Fruit fly (Drosophila melanogaster): Measurements from ENCODE around the gene CG10077.
A peak's percentile ranks its signal among the peaks of the same experiment; 100 is the strongest.

The CG10077 gene

DNA sequence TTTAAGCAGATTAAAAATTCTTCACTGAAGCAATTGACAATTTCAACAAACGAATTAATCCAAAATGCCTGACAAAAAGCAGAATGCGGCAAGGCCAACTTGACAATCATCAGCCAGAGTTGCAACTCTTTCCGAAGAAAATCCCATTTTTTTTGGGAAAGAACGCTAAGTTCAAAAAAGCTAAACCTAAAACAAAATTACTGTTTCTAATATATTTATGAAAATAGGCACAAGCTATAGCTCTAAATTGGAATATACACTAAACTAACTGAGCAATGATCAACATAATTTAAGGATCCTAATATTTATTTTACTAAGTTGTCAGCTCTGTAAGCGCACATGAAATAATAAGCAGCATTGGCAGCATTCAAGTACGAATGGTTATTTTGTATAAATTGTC is 16.7 kb upstream of the CG10077 start, which contains the start of gene CG10063:
Gene CG10063, minus strand, starts transcription at position 101 of the 400 bp plus-strand sequence.
- TF ChIP-seq CG6808 (GFP tag; optimal IDR thresholded peaks at IDR 0.05) (peak; percentile 75), CG8319 (GFP tag; optimal IDR thresholded peaks at IDR 0.05) (no peak)

DNA sequence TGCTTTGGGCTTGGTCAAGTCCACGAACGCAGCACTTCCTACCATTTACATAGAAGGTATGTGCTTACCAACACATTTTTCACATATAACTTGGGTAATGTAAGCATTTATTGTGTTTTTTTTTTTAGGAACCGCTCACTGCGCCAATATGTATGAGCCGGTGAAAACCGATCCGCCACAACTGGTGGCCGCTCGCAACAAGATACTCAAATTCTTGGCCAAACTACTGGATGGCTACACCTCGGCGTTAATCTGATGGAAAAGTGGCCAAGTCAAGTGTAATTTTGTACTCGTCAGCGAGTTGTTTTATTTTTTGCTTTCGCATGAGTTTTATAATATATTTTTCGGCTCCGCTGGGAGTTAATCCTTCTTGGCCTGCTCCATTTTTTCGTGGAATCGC is 15.6 kb upstream of the CG10077 start:
- TF ChIP-seq CG15336 (GFP tag; IDR thresholded peaks at IDR 0.05), result no peak
- TF ChIP-seq Hr38 (GFP tag; optimal IDR thresholded peaks at IDR 0.05), result no peak
- TF ChIP-seq CG11762 (GFP tag; optimal IDR thresholded peaks at IDR 0.05; ENCODE audit: insufficient read depth), result no peak
- no peak for TF ChIP-seq Eip75B (GFP tag; optimal IDR thresholded peaks at IDR 0.05)
- TF ChIP-seq CG8632 (GFP tag; optimal IDR thresholded peaks at IDR 0.05), result no peak
- TF ChIP-seq OdsH (GFP tag; optimal IDR thresholded peaks at IDR 0.05), result no peak
- no peak for TF ChIP-seq CG6808 (GFP tag; optimal IDR thresholded peaks at IDR 0.05)
- no peak for TF ChIP-seq CG4318 (GFP tag; optimal IDR thresholded peaks at IDR 0.05)
- no peak for TF ChIP-seq Hr4 (GFP tag; optimal IDR thresholded peaks at IDR 0.05)
- TF ChIP-seq dac (GFP tag; optimal IDR thresholded peaks at IDR 0.05), result no peak
- no peak for TF ChIP-seq Met (GFP tag; optimal IDR thresholded peaks at IDR 0.05)
- no peak for TF ChIP-seq fd59A (GFP tag; optimal IDR thresholded peaks at IDR 0.05)
- no peak for TF ChIP-seq CG6163 (GFP tag; IDR thresholded peaks at IDR 0.05)
- no peak for TF ChIP-seq CG1621 (tag; optimal IDR thresholded peaks at IDR 0.05)
- no peak for TF ChIP-seq CG3032 (tag; optimal IDR thresholded peaks at IDR 0.05)
- no peak for TF ChIP-seq CG31627 (GFP tag; optimal IDR thresholded peaks at IDR 0.05)
- no peak for TF ChIP-seq Blimp-1 (GFP tag; optimal IDR thresholded peaks at IDR 0.05)
- no peak for TF ChIP-seq CG9139 (GFP tag; optimal IDR thresholded peaks at IDR 0.05)
- no peak for TF ChIP-seq CG10631 (GFP tag; optimal IDR thresholded peaks at IDR 0.05)

DNA sequence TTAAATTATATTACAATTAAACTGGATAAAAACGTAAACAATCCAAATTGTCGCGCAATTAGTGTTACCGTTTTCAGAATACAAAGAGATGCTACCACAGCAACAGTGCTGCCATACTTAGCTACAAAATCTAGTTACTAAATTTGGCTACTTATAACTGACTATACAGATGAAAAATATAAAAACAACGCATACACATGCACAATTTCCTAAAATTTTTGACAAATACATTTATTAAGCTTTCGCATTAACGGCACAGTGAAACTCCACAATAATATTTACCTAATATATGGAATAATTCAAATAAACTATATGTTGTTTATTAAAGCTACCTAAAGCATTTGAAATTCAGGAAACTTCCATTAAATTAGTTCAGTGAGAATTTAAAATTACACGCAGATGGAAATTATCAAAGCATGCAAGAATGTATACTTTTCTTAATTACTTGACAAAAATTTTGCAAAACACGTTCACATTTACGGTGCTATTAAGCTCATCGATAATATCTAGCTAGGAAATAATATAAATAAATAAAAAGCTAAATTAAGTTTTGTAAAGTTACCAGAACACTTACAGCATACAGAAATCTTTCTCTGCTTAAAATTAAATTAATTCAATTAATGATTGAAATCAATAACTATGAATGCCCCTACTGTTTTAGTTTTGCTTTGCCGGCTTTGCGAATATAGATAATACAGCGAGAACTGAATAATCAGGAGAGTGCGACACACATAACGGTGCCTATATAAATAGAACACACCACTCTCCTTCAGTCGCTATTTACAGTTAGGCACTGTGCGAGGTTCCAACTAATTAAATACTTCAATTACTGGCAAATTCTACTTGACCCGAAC is 13.5 kb upstream of the CG10077 start, which contains the start of the genes Mis12 and CG9953:
Gene Mis12, minus strand, starts transcription at position 88 of the 854 bp plus-strand sequence.
Gene CG9953, plus strand, starts transcription at position 698 of the 854 bp plus-strand sequence.
- no peak for TF ChIP-seq CG9139 (GFP tag; optimal IDR thresholded peaks at IDR 0.05)
- TF ChIP-seq CG8632 (GFP tag; optimal IDR thresholded peaks at IDR 0.05), result peak; percentile 40
- TF ChIP-seq Ets96B (tag; optimal IDR thresholded peaks at IDR 0.05), result peak; percentile 27
- TF ChIP-seq Eip78C (GFP tag), result peak; percentile 86
- no peak for TF ChIP-seq CG7368 (GFP tag; optimal IDR thresholded peaks at IDR 0.05)
- TF ChIP-seq Hr4 (GFP tag; optimal IDR thresholded peaks at IDR 0.05), result peak; percentile 57
- peak; percentile 28 for TF ChIP-seq Sox15 (GFP tag; optimal IDR thresholded peaks at IDR 0.05)
- TF ChIP-seq dsx (GFP tag; optimal IDR thresholded peaks at IDR 0.05; ENCODE audit: poor library complexity, severe bottlenecking), result no peak
- TF ChIP-seq Sox14 (GFP tag; optimal IDR thresholded peaks at IDR 0.05), result peak; percentile 37
- peak; percentile 32 for TF ChIP-seq acj6 (GFP tag; optimal IDR thresholded peaks at IDR 0.05)
- TF ChIP-seq OdsH (GFP tag; optimal IDR thresholded peaks at IDR 0.05), result peak; percentile 32
- TF ChIP-seq eg (GFP tag; IDR thresholded peaks at IDR 0.05), result peak; percentile 80
- TF ChIP-seq CG6163 (GFP tag; IDR thresholded peaks at IDR 0.05), result peak; percentile 74
- TF ChIP-seq Smox (GFP tag; optimal IDR thresholded peaks at IDR 0.05), result no peak
- peak; percentile 63 for TF ChIP-seq esn (GFP tag; optimal IDR thresholded peaks at IDR 0.05)
- TF ChIP-seq ss (GFP tag; optimal IDR thresholded peaks at IDR 0.05), result no peak
- peak; percentile 33 for TF ChIP-seq Eip75B (GFP tag; optimal IDR thresholded peaks at IDR 0.05)
- TF ChIP-seq Met (GFP tag; optimal IDR thresholded peaks at IDR 0.05), result no peak
- TF ChIP-seq svp (GFP tag), result peak; percentile 80
- TF ChIP-seq CG6276 (GFP tag; optimal IDR thresholded peaks at IDR 0.05), result peak; percentile 24
- peak; percentile 18 for TF ChIP-seq net (GFP tag; optimal IDR thresholded peaks at IDR 0.05)
- TF ChIP-seq CG1621 (tag; optimal IDR thresholded peaks at IDR 0.05), result no peak
- no peak for TF ChIP-seq Hr38 (GFP tag; optimal IDR thresholded peaks at IDR 0.05)
- peak; percentile 48 for TF ChIP-seq achi (GFP tag; optimal IDR thresholded peaks at IDR 0.05)
- TF ChIP-seq CG32006 (GFP tag; optimal IDR thresholded peaks at IDR 0.05), result peak; percentile 67
- TF ChIP-seq Lpt (GFP tag; optimal IDR thresholded peaks at IDR 0.05), result no peak
- peak; percentile 42 for TF ChIP-seq CG31627 (GFP tag; optimal IDR thresholded peaks at IDR 0.05)
- TF ChIP-seq CG4318 (GFP tag; optimal IDR thresholded peaks at IDR 0.05), result peak; percentile 55
- peak; percentile 14 for TF ChIP-seq CG11902 (GFP tag; optimal IDR thresholded peaks at IDR 0.05)
- peak; percentile 55 for TF ChIP-seq pdm3 (GFP tag; optimal IDR thresholded peaks at IDR 0.05)
- TF ChIP-seq CG15336 (GFP tag; IDR thresholded peaks at IDR 0.05), result peak; percentile 61
- TF ChIP-seq spab (GFP tag; optimal IDR thresholded peaks at IDR 0.05), result no peak
- TF ChIP-seq Gug (GFP tag; IDR thresholded peaks at IDR 0.05), result peak; percentile 27; the same call in 1 of the 2 replicates
- peak; percentile 48 for TF ChIP-seq lz (GFP tag; optimal IDR thresholded peaks at IDR 0.05)
- TF ChIP-seq Sox102F (GFP tag; optimal IDR thresholded peaks at IDR 0.05), result no peak
- peak; percentile 19 for TF ChIP-seq CG10669 (GFP tag; optimal IDR thresholded peaks at IDR 0.05)

Data from whole organism, prepupa.